Worm (Caenorhabditis elegans): ENCODE measurements around the gene T04F8.2.

DNA sequence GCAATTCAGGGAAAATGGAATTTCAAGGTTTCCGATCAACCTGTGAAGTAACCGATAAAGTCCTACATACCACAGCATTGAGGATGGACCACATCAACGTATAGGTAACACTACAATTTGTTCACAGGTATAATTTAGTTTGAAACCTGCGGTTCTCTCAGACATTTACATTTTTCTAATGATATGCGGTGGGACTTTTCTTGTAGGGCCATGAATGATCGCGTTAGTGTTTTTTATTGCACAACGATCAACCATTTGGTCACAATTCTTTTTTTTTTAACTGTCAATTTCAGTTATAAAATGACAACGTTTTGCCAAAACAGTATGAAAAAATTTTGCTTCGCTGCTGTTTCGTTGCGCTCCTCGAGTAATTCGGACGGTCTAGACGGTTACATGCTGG lies 40.3 kb upstream of the T04F8.2 start, which contains the start of gene C44C10.12:
- no peak for TF ChIP-seq fkh-10 (GFP tag; optimal IDR thresholded peaks at IDR 0.05)
- TF ChIP-seq egl-27 (tag; optimal IDR thresholded peaks at IDR 0.05) = no peak
